Worm (Caenorhabditis elegans) whole organism, late embryonic: ENCODE results near the gene C16C4.17.

Experiments
- C08G9.2 ChIP-seq: sonication (generic microtip); optimal IDR thresholded peaks from 2 replicates; lab custom pipeline; 2016; ENCODE audit warnings: mild to moderate bottlenecking, missing genetic modification characterization, moderate library complexity, missing compliant biosample characterization
- K02D7.2 ChIP-seq: sonication (generic microtip); optimal IDR thresholded peaks from 2 replicates; lab custom pipeline; 2017; ENCODE audit warnings: mild to moderate bottlenecking, missing genetic modification characterization, missing compliant biosample characterization
- K09A11.1 ChIP-seq: sonication (generic microtip); optimal IDR thresholded peaks from 2 replicates; lab custom pipeline; 2017; ENCODE audit warnings: antibody characterized with exemption, mild to moderate bottlenecking, missing genetic modification characterization, missing compliant biosample characterization; ENCODE audit not compliant: insufficient read depth
- ceh-22 ChIP-seq: sonication (generic microtip); optimal IDR thresholded peaks from 2 replicates; lab custom pipeline; 2017; ENCODE audit warnings: missing biosample characterization, missing genetic modification characterization
- ceh-24 ChIP-seq: sonication (generic microtip); optimal IDR thresholded peaks from 2 replicates; lab custom pipeline; 2016; ENCODE audit warnings: mild to moderate bottlenecking, missing genetic modification characterization, missing compliant biosample characterization
- ceh-30 ChIP-seq: fragments of 150-350 bp; optimal IDR thresholded peaks from 2 replicates; lab custom pipeline; 2014; ENCODE audit warnings: missing biosample characterization, missing genetic modification characterization
- ceh-31 ChIP-seq: sonication (generic microtip); optimal IDR thresholded peaks from 2 replicates; lab custom pipeline; 2016; ENCODE audit warnings: missing genetic modification characterization, missing compliant biosample characterization
- ceh-9 ChIP-seq: sonication (generic microtip); optimal IDR thresholded peaks from 2 replicates; lab custom pipeline; 2016; ENCODE audit warnings: mild to moderate bottlenecking, missing genetic modification characterization, inconsistent platforms, missing compliant biosample characterization
- dve-1 ChIP-seq: sonication (generic microtip); optimal IDR thresholded peaks from 2 replicates; lab custom pipeline; 2017; ENCODE audit warnings: antibody characterized with exemption, mild to moderate bottlenecking, missing genetic modification characterization, missing compliant biosample characterization
- elt-2 ChIP-seq: sonication (generic microtip); optimal IDR thresholded peaks from 2 replicates; lab custom pipeline; 2016; ENCODE audit warnings: missing genetic modification reagents, missing genetic modification characterization, missing compliant biosample characterization
- fkh-10 ChIP-seq: fragments of 150-350 bp; optimal IDR thresholded peaks from 2 replicates; lab custom pipeline; 2014; ENCODE audit warnings: missing biosample characterization, missing genetic modification reagents, missing genetic modification characterization
- fkh-6 ChIP-seq: sonication (generic microtip); optimal IDR thresholded peaks from 2 replicates; lab custom pipeline; 2016; ENCODE audit warnings: missing genetic modification characterization, missing compliant biosample characterization
- gmeb-2 ChIP-seq: sonication (generic microtip); optimal IDR thresholded peaks from 2 replicates; lab custom pipeline; 2016; ENCODE audit warnings: missing genetic modification characterization, inconsistent platforms, missing compliant biosample characterization
- hlh-13 ChIP-seq: fragments of 200-800 bp; sonication (Bioruptor generic); optimal IDR thresholded peaks from 2 replicates; lab custom pipeline; 2018; ENCODE audit warnings: mild to moderate bottlenecking, missing genetic modification characterization, missing compliant biosample characterization
- hlh-15 ChIP-seq: sonication (generic microtip); optimal IDR thresholded peaks from 2 replicates; lab custom pipeline; 2016; ENCODE audit warnings: missing genetic modification characterization, missing compliant biosample characterization
- hlh-30 ChIP-seq: sonication (generic microtip); optimal IDR thresholded peaks from 2 replicates; lab custom pipeline; 2017; ENCODE audit warnings: antibody characterized with exemption, missing genetic modification characterization, missing compliant biosample characterization; ENCODE audit not compliant: insufficient read depth
- hlh-6 ChIP-seq: sonication (generic microtip); optimal IDR thresholded peaks from 2 replicates; lab custom pipeline; 2016; ENCODE audit warnings: missing genotype, missing genetic modification characterization, missing compliant biosample characterization
- lim-6 ChIP-seq: sonication (generic microtip); optimal IDR thresholded peaks from 2 replicates; lab custom pipeline; 2016; ENCODE audit warnings: missing genetic modification characterization, missing compliant biosample characterization
- madf-2 ChIP-seq: sonication (generic microtip); optimal IDR thresholded peaks from 2 replicates; lab custom pipeline; 2017; ENCODE audit warnings: missing genetic modification characterization, missing compliant biosample characterization
- mec-3 ChIP-seq: sonication (generic microtip); optimal IDR thresholded peaks from 2 replicates; lab custom pipeline; 2016; ENCODE audit warnings: borderline replicate concordance, missing genetic modification characterization, missing compliant biosample characterization
- nfya-1 ChIP-seq: sonication (generic microtip); optimal IDR thresholded peaks from 2 replicates; lab custom pipeline; 2017; ENCODE audit warnings: missing genetic modification characterization, mild to moderate bottlenecking, missing compliant biosample characterization, antibody characterized with exemption, moderate library complexity
- nhr-232 ChIP-seq: sonication (generic microtip); optimal IDR thresholded peaks from 2 replicates; lab custom pipeline; 2016; ENCODE audit warnings: missing genetic modification characterization, missing compliant biosample characterization
- pag-3 ChIP-seq: sonication (generic microtip); optimal IDR thresholded peaks from 2 replicates; lab custom pipeline; 2016; ENCODE audit warnings: missing compliant biosample characterization, missing genetic modification characterization, borderline replicate concordance
- pat-9 ChIP-seq: fragments of 200-800 bp; sonication (Bioruptor generic); optimal IDR thresholded peaks from 2 replicates; lab custom pipeline; 2018; ENCODE audit warnings: mild to moderate bottlenecking, missing genetic modification characterization, moderate library complexity, missing compliant biosample characterization
- pqm-1 ChIP-seq: sonication (generic microtip); optimal IDR thresholded peaks from 2 replicates; lab custom pipeline; 2016; ENCODE audit warnings: missing genetic modification characterization, missing compliant biosample characterization
- pros-1 ChIP-seq: fragments of 150-350 bp; optimal IDR thresholded peaks from 2 replicates; lab custom pipeline; 2014; ENCODE audit warnings: missing biosample characterization, missing genetic modification reagents, missing genetic modification characterization
- sdc-2 ChIP-seq: sonication (generic microtip); optimal IDR thresholded peaks from 2 replicates; lab custom pipeline; 2016; ENCODE audit warnings: missing genotype, missing genetic modification characterization, missing compliant biosample characterization
- tbx-2 ChIP-seq: sonication (generic microtip); optimal IDR thresholded peaks from 2 replicates; lab custom pipeline; 2016; ENCODE audit warnings: missing genetic modification characterization, missing compliant biosample characterization
- tbx-7 ChIP-seq: sonication (generic microtip); optimal IDR thresholded peaks from 2 replicates; lab custom pipeline; 2016; ENCODE audit warnings: missing genotype, missing genetic modification characterization, missing compliant biosample characterization
- ttx-3 ChIP-seq: sonication (generic microtip); optimal IDR thresholded peaks from 2 replicates; lab custom pipeline; 2016; ENCODE audit warnings: missing genetic modification reagents, missing genetic modification characterization, missing compliant biosample characterization
- unc-55 ChIP-seq: sonication (generic microtip); optimal IDR thresholded peaks from 2 replicates; lab custom pipeline; 2017; ENCODE audit warnings: missing biosample characterization, missing genetic modification reagents, missing genetic modification characterization

Gene C16C4.17

DNA sequence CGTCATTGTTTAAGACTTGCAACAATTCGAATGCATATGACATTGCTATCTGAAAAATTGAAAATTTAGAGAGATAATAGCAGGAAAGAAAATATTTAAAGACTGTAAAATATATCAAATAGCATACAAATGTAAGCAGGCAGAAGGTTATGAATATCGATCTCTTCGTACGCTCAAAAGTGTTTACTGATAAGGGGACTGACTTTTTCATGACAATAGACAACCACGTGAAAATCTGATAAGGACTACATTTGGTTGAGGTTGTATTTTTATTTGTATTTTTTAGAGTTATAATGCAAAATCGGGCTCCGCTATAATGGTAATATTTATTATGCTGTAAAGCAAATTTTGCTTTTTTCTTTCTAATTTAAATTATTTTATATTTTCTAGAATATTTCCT, 21.5 kb upstream of the C16C4.17 start, which contains the start of the genes C52E2.5 and C52E2.4:
Gene C52E2.5 (minus strand): TSS at position 43 of the 400 bp plus-strand sequence.
Gene C52E2.4 (plus strand): TSS at position 252 of the 400 bp plus-strand sequence.
- TF ChIP-seq elt-2 (tag; lab: Kevin White, UChicago) (peak; percentile 67), hlh-30 (tag; lab: Kevin White, UChicago) (no peak)

DNA sequence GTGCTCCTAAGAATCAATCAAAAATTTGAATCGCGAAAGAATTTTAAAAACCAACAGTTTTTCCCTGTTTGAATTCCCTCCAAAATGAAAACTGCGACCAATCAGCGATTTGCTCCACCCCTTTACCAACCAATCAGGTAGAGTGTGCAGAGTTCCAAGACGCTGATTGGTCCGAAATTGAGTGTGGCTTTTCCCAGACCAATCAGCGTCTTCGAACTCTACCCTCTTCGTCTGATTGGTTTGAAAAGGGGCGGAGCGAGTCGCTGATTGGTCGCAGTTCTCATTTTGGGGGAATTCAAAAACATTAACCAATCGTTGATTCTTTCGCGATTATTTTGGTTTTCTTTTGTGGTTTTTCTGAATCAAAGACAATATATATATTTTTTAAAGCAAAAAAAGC, 19.8 kb upstream of the C16C4.17 start:
- TF ChIP-seq C08G9.2 (tag; lab: Kevin White, UChicago) (no peak), ceh-24 (tag; lab: Kevin White, UChicago) (no peak), gmeb-2 (tag; lab: Kevin White, UChicago) (no peak), nfya-1 (tag; lab: Kevin White, UChicago) (peak; percentile 78)
- TF ChIP-seq, all 69 proteins: peak for 1

DNA sequence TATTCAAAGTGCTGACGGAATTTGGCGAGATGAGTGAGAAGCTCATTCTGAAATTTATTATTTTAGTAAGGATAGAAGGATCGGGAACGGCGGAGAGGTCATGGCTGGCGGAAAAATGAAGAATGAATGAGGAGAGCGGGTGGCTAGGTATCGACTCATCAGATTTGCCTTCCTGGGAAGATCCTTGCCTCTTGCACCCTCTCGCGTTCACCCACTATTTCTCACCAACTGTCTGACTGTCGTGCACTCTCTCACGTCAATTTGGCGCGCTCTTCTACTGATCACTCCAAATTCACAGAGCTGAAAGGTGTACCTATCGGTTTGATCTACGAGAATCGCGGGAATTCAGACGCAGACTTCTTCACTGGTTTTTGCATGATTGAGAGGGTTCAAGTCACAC, 16.3 kb upstream of the C16C4.17 start, which contains the start of gene fbxb-97:
Gene fbxb-97 (minus strand): TSS at position 53 of the 400 bp plus-strand sequence.
- TF ChIP-seq nhr-232 (tag; lab: Kevin White, UChicago): no peak
- no peak for TF ChIP-seq tbx-7 (tag; lab: Kevin White, UChicago)
- TF ChIP-seq hlh-6: no peak
- no peak for TF ChIP-seq ceh-9
- TF ChIP-seq mec-3 (tag; lab: Kevin White, UChicago): no peak
- TF ChIP-seq madf-2 (tag; lab: Kevin White, UChicago): no peak
- no peak for TF ChIP-seq ceh-31 (tag; lab: Kevin White, UChicago)
- TF ChIP-seq C08G9.2 (tag; lab: Kevin White, UChicago): no peak
- no peak for TF ChIP-seq fkh-6 (tag; lab: Kevin White, UChicago)
- TF ChIP-seq fkh-10 (GFP tag; lab: Kevin White, UChicago): no peak
- TF ChIP-seq ceh-22 (tag; lab: Kevin White, UChicago): no peak
- TF ChIP-seq pros-1 (tag; lab: Kevin White, UChicago): no peak
- TF ChIP-seq ttx-3: no peak
- TF ChIP-seq lim-6: no peak
- no peak for TF ChIP-seq hlh-30 (tag; lab: Kevin White, UChicago)
- TF ChIP-seq unc-55: no peak
- TF ChIP-seq ceh-24 (tag; lab: Kevin White, UChicago): no peak
- no peak for TF ChIP-seq tbx-2 (tag; lab: Kevin White, UChicago)

DNA sequence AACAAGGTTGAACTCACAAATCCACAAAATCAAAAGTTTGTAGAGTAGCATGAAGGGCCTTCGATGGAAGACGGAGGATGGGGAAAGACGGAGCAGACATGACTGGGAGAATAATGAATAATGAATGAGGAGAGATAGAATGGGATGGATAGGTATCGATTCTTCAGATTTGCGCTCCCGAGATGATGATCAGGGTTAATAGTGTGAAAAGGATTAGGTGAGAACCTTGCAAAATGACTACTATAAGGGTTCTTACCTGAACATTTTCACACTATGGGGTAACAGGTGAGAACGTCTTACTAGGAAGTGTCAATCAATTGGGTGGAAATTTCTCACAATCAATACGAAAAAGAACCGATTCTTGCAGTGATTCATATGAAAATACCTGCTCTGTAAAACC, 14.1 kb upstream of the C16C4.17 start, which contains the start of gene fbxb-96:
Gene fbxb-96 (minus strand): TSS at position 101 of the 400 bp plus-strand sequence.
- no peak for TF ChIP-seq sdc-2 (tag; lab: Kevin White, UChicago)
- TF ChIP-seq ceh-9: no peak
- no peak for TF ChIP-seq pat-9
- TF ChIP-seq ttx-3: no peak
- no peak for TF ChIP-seq pag-3 (tag; lab: Kevin White, UChicago)
- no peak for TF ChIP-seq hlh-13 (GFP tag; lab: Kevin White, UChicago)
- no peak for TF ChIP-seq hlh-15
- no peak for TF ChIP-seq nfya-1 (tag; lab: Kevin White, UChicago)
- TF ChIP-seq K09A11.1 (tag; lab: Kevin White, UChicago): no peak
- TF ChIP-seq gmeb-2 (tag; lab: Kevin White, UChicago): no peak
- TF ChIP-seq madf-2 (tag; lab: Kevin White, UChicago): no peak
- no peak for TF ChIP-seq pros-1 (tag; lab: Kevin White, UChicago)
- TF ChIP-seq dve-1 (tag; lab: Kevin White, UChicago): no peak
- no peak for TF ChIP-seq hlh-6
- no peak for TF ChIP-seq ceh-22 (tag; lab: Kevin White, UChicago)

DNA sequence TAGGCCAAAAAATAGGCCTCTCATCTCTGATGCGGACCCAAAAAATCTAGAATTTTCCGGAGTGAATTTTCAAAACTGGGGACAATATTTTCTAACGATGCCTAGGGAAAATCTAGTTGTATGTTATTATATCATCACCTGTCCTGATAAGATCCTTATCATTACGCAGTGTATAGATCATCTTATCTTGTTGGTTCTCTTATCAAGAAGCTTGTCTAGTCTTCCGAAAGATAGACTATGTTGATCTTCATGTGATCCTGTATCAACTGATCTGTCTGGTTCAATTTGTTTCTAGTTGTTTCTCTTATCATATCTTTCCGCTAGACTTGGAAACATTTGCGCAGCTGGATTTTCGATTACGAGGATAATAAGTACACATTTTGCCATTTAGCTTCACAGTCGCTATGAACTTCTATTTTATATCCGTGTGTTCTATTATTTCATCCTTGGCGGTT, 13.5 kb upstream of the C16C4.17 start, which contains the start of gene C52E2.3:
Gene C52E2.3 (plus strand): TSS at position 405 of the 455 bp plus-strand sequence.
- TF ChIP-seq ceh-30 (tag; lab: Kevin White, UChicago) (no peak), elt-2 (tag; lab: Kevin White, UChicago) (peak; percentile 89)
- TF ChIP-seq, all 69 proteins: peak for 1

DNA sequence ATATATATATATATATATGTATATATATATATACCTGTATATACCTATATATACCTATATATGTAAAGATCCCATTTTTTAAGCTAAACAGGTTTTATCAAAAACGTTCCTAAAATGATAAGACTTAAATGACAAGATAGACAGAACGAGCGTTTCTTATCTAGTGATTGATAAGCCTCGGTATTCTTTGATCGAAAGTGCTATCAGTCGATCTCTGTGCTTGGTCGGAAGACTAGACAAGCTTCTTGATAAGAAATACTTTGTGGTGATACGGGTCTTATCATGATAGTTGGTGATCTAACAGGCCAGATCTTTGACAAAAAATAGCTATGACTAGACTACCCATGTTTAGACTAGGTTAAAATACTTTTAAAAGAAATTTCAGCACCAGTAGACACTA, 12.7 kb upstream of the C16C4.17 start:
- TF ChIP-seq pqm-1 (tag; lab: Kevin White, UChicago): peak; percentile 79
- peak; percentile 99 for TF ChIP-seq elt-2 (tag; lab: Kevin White, UChicago)
- TF ChIP-seq K02D7.2 (tag; lab: Kevin White, UChicago): no peak
- TF ChIP-seq, all 69 proteins: peak for 2
